Worm (Caenorhabditis elegans): ENCODE measurements around the gene R05G6.1.
A peak's percentile ranks its signal among the peaks of the same experiment; 100 is the strongest.

DNA sequence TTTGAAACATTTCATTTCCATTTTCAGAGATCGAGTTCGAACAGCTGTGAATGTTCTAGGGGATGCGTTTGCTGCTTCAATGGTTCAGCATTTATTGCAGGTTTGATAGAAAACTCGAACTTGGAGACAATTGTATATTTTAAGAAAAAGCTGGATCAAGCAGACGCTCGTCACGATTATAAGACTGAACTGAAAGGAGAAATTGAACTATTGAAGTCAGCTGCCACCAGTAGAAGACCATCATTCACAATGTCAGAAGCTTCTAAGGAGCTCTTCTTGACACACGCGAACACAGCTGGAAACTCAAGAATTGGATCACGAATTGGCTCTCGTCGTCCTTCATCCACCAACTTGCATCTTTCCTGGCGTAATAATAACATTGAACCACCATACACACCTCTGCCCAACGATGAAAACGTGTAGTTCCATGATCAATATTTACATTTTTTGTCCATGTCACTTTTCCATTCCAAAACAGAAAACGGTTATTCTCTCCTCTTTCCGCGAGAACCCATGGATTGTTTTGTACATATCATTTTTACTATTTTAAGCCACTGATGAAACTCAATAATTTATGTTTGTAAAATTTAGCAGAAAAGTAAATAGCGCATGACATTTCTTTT lies 26.5 kb upstream of the R05G6.1 start:
- no peak for TF ChIP-seq ccch-3 (GFP tag; optimal IDR thresholded peaks at IDR 0.05)
- no peak for TF ChIP-seq hlh-12 (tag; optimal IDR thresholded peaks at IDR 0.05)
- TF ChIP-seq tlf-1 (GFP tag; optimal IDR thresholded peaks at IDR 0.05), result peak; percentile 77
